Worm (Caenorhabditis elegans) whole organism, midembryonic: Measurements from ENCODE around the gene set-17.

Experiments used
- T22C8.4 ChIP-seq: fragments of 200-800 bp; sonication (Bioruptor generic); IDR thresholded peaks from 2 replicates; pipeline ENCODE4 v1.3.6; 2022; ENCODE audit warnings: missing genetic modification characterization, missing compliant biosample characterization
- cog-1 ChIP-seq: sonication (generic microtip); optimal IDR thresholded peaks from 2 replicates; lab custom pipeline; 2016; ENCODE audit warnings: missing genetic modification characterization, missing compliant biosample characterization
- flt-1 ChIP-seq: fragments of 200-800 bp; sonication (Bioruptor generic); IDR thresholded peaks from 2 replicates; pipeline ENCODE4 v1.3.6; 2022; ENCODE audit warnings: missing genetic modification characterization, missing compliant biosample characterization
- klf-2 ChIP-seq: fragments of 200-800 bp; sonication (Bioruptor generic); conservative IDR thresholded peaks from 2 replicates; pipeline ENCODE4 v1.3.6; 2022; ENCODE audit warnings: missing genetic modification reagents, missing genetic modification characterization, missing compliant biosample characterization
- med-1 ChIP-seq: sonication (generic microtip); optimal IDR thresholded peaks from 2 replicates; lab custom pipeline; 2017; ENCODE audit warnings: missing genetic modification characterization, mild to moderate bottlenecking, missing compliant biosample characterization, antibody characterized with exemption, missing genetic modification reagents; ENCODE audit not compliant: insufficient read depth
- ref-1 ChIP-seq: fragments of 200-800 bp; sonication (Bioruptor generic); conservative IDR thresholded peaks from 2 replicates; pipeline ENCODE4 v1.3.6; 2022; ENCODE audit warnings: missing genetic modification reagents, missing genetic modification characterization, missing compliant biosample characterization
- ztf-23 ChIP-seq: fragments of 200-800 bp; sonication (Bioruptor generic); IDR thresholded peaks from 2 replicates; pipeline ENCODE4 v1.3.6; 2022; ENCODE audit warnings: missing genetic modification reagents, missing genetic modification characterization, missing compliant biosample characterization
- ztf-29 ChIP-seq: fragments of 200-800 bp; sonication (Bioruptor generic); IDR thresholded peaks from 2 replicates; pipeline ENCODE4 v1.3.6; 2022; ENCODE audit warnings: missing genetic modification reagents, missing genetic modification characterization, missing compliant biosample characterization

DNA sequence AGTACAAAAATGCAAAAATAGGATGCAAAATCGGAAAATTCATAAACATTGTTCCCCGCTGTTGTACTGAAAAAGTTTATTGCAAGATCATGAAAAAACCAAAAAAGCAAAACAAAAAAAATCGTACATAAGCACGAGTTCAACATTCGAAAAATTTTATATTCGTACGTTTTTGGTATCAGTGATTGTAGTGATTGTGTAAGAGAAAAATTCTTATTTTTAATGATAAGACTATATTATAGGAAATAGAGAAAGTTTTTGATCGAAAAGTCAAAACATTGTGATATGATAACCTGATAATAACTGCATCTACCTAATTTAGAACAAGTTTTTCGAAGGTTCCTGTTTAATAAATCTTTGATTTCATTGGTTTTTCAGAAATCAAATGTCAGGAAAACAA lies 22.9 kb downstream of the set-17 start:
- no peak for TF ChIP-seq med-1 (GFP tag; lab: Kevin White, UChicago)
- no peak for TF ChIP-seq ref-1 (GFP tag; lab: Robert Waterston, UW)
- no peak for TF ChIP-seq ztf-23 (GFP tag; lab: Robert Waterston, UW)
- no peak for TF ChIP-seq flt-1 (GFP tag; lab: Robert Waterston, UW)
- TF ChIP-seq klf-2 (GFP tag; lab: Robert Waterston, UW): no peak
- no peak for TF ChIP-seq T22C8.4
- TF ChIP-seq cog-1 (tag; lab: Kevin White, UChicago): no peak
- no peak for TF ChIP-seq ztf-29 (GFP tag; lab: Robert Waterston, UW)
